Worm (Caenorhabditis elegans) whole organism, midembryonic: ENCODE results near the gene Y56A3A.28.

Source experiments
- T22C8.4 ChIP-seq: fragments of 200-800 bp; sonication (Bioruptor generic); IDR thresholded peaks from 2 replicates; pipeline ENCODE4 v1.3.6; 2022; ENCODE audit warnings: missing genetic modification characterization, missing compliant biosample characterization
- flt-1 ChIP-seq: fragments of 200-800 bp; sonication (Bioruptor generic); IDR thresholded peaks from 2 replicates; pipeline ENCODE4 v1.3.6; 2022; ENCODE audit warnings: missing genetic modification characterization, missing compliant biosample characterization
- klf-2 ChIP-seq: fragments of 200-800 bp; sonication (Bioruptor generic); conservative IDR thresholded peaks from 2 replicates; pipeline ENCODE4 v1.3.6; 2022; ENCODE audit warnings: missing genetic modification reagents, missing genetic modification characterization, missing compliant biosample characterization
- med-1 ChIP-seq: sonication (generic microtip); optimal IDR thresholded peaks from 2 replicates; lab custom pipeline; 2017; ENCODE audit warnings: missing genetic modification characterization, mild to moderate bottlenecking, missing compliant biosample characterization, antibody characterized with exemption, missing genetic modification reagents; ENCODE audit not compliant: insufficient read depth
- ref-1 ChIP-seq: fragments of 200-800 bp; sonication (Bioruptor generic); conservative IDR thresholded peaks from 2 replicates; pipeline ENCODE4 v1.3.6; 2022; ENCODE audit warnings: missing genetic modification reagents, missing genetic modification characterization, missing compliant biosample characterization
- tab-1 ChIP-seq: fragments of 200-800 bp; sonication (Bioruptor generic); IDR thresholded peaks from 2 replicates; pipeline ENCODE4 v1.3.6; 2022; ENCODE audit warnings: missing genetic modification characterization, missing compliant biosample characterization

DNA sequence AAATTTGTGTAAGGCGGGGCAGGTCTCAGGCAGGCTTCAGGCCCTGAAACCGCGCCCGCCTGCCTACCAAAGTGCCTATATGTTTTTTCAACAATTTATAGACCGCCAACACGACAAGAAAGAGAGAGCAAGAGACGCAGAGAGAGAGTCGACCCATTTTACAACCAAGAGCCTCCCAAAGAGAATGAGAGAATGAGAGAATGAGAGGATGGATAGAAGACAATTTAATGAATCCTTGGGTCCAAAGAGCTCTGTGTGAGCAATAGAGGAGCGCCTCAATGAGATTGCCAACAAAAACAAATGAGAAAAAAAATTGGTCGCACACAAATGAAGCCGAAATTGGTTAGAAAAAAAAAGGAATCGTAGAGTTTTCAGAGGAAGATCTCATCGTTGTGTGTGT is 33.3 kb downstream of the Y56A3A.28 start:
- TF ChIP-seq ref-1 (GFP tag; lab: Robert Waterston, UW) (no peak), med-1 (GFP tag; lab: Kevin White, UChicago) (no peak), flt-1 (GFP tag; lab: Robert Waterston, UW) (no peak), klf-2 (GFP tag; lab: Robert Waterston, UW) (no peak), tab-1 (GFP tag; lab: Robert Waterston, UW) (no peak), T22C8.4 (GFP tag; lab: Robert Waterston, UW) (no peak)
